Worm (Caenorhabditis elegans): Measurements from ENCODE around the gene F35H8.12.

DNA sequence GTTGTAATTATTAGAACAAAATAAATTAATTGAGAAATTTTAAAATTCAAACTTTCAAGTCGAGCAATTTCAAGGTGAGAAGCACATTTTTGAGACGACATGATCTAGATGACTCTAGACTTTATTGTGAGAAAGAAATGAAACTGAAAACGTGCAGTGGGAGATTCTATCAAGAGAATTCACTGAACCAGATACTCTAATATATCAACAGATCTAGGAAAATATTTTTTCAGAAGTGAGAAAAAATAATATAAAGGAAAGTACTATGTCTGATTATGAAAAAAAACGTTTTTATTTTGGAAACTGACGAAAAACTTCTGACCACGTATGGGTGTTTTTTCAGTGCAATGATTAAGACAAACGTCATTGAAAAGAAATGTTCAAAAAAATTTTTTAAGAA lies 10.9 kb upstream of the F35H8.12 start, which contains the start of gene sra-3:
- no peak for TF ChIP-seq ref-1 (GFP tag; conservative IDR thresholded peaks at IDR 0.05)
- TF ChIP-seq cog-1 (tag; optimal IDR thresholded peaks at IDR 0.05): no peak
- TF ChIP-seq T22C8.4 (GFP tag; IDR thresholded peaks at IDR 0.05): no peak
- no peak for TF ChIP-seq med-1 (GFP tag; optimal IDR thresholded peaks at IDR 0.05; ENCODE audit: insufficient read depth)
